Fruit fly (Drosophila melanogaster) whole organism, embryonic: Measurements from ENCODE around the gene cno.

ENCODE experiments used
- Atf6 ChIP-seq: fragments of 200-800 bp; sonication (Bioruptor generic); IDR thresholded peaks from 2 replicates; pipeline ENCODE4 v1.3.6; 2022; ENCODE audit warnings: missing biosample characterization, missing genetic modification characterization
- CG10565 ChIP-seq: fragments of 200-800 bp; sonication (Bioruptor generic); optimal IDR thresholded peaks from 3 replicates; lab custom pipeline; 2016; ENCODE audit warnings: missing biosample characterization, mild to moderate bottlenecking, missing genetic modification characterization
- CG12769 ChIP-seq: fragments of 200-800 bp; sonication (Bioruptor generic); optimal IDR thresholded peaks from 2 replicates; lab custom pipeline; 2019; ENCODE audit warnings: missing biosample characterization, mild to moderate bottlenecking, missing genetic modification characterization, moderate library complexity
- CG13424 ChIP-seq: fragments of 200-800 bp; sonication (Bioruptor generic); optimal IDR thresholded peaks from 2 replicates; lab custom pipeline; 2019; ENCODE audit warnings: missing biosample characterization, mild to moderate bottlenecking, missing genetic modification characterization, moderate library complexity
- CG2199 ChIP-seq: fragments of 200-800 bp; sonication (Bioruptor generic); IDR thresholded peaks from 3 replicates; pipeline ENCODE4 v1.3.6; 2022; ENCODE audit warnings: missing biosample characterization, missing genetic modification characterization
- CG3281 ChIP-seq: fragments of 200-800 bp; sonication (Bioruptor generic); optimal IDR thresholded peaks from 3 replicates; lab custom pipeline; 2017; ENCODE audit warnings: missing biosample characterization, mild to moderate bottlenecking, missing genetic modification characterization
- CG4424 ChIP-seq: fragments of 200-800 bp; sonication (Bioruptor generic); optimal IDR thresholded peaks from 3 replicates; lab custom pipeline; 2016; ENCODE audit warnings: missing biosample characterization, missing genetic modification characterization
- CG4617 ChIP-seq: fragments of 200-800 bp; sonication (Bioruptor generic); optimal IDR thresholded peaks from 3 replicates; lab custom pipeline; 2016; ENCODE audit warnings: missing biosample characterization, missing genetic modification characterization, borderline replicate concordance
- CG4854 ChIP-seq: fragments of 200-800 bp; sonication (Bioruptor generic); optimal IDR thresholded peaks from 2 replicates; lab custom pipeline; 2016; ENCODE audit warnings: missing biosample characterization, missing genetic modification characterization, inconsistent platforms
- CG5245 ChIP-seq: fragments of 200-800 bp; sonication (Bioruptor generic); optimal IDR thresholded peaks from 3 replicates; lab custom pipeline; 2016; ENCODE audit warnings: missing biosample characterization, missing genetic modification characterization
- CG6175 ChIP-seq: fragments of 200-800 bp; sonication (Bioruptor generic); IDR thresholded peaks from 3 replicates; pipeline ENCODE4 v1.3.6; 2022; ENCODE audit warnings: missing biosample characterization, missing genetic modification characterization
- CG6791 ChIP-seq: fragments of 200-800 bp; sonication (Bioruptor generic); IDR thresholded peaks from 3 replicates; pipeline ENCODE4 v1.3.6; 2022; ENCODE audit warnings: missing biosample characterization, missing genetic modification characterization; ENCODE audit not compliant: partially characterized antibody
- CG7745 ChIP-seq: fragments of 200-800 bp; sonication (Bioruptor generic); optimal IDR thresholded peaks from 2 replicates; lab custom pipeline; 2018; ENCODE audit warnings: missing biosample characterization, mild to moderate bottlenecking, missing genetic modification characterization, moderate library complexity
- CG8089 ChIP-seq: fragments of 200-800 bp; sonication (Bioruptor generic); optimal IDR thresholded peaks from 3 replicates; lab custom pipeline; 2016; ENCODE audit warnings: missing biosample characterization, missing genetic modification characterization
- CG8290 ChIP-seq, 3 experiments: fragments of 200-800 bp; sonication (Bioruptor generic); optimal IDR thresholded peaks; 2 replicates each; lab custom pipeline; 2016 to 2019; ENCODE audit warnings: missing biosample characterization in 3 of 3, missing genetic modification characterization in 3 of 3, mild to moderate bottlenecking in 2 of 3, moderate library complexity in 1 of 3
- CTCF ChIP-seq: fragments of 200-800 bp; sonication (Bioruptor generic); optimal IDR thresholded peaks from 2 replicates; lab custom pipeline; 2017; ENCODE audit warnings: missing biosample characterization, mild to moderate bottlenecking, missing genetic modification characterization, moderate library complexity
- ERR ChIP-seq: fragments of 200-800 bp; sonication (Bioruptor generic); optimal IDR thresholded peaks from 2 replicates; lab custom pipeline; 2016; ENCODE audit warnings: missing biosample characterization, missing genetic modification characterization
- Eip74EF ChIP-seq, 2 experiments: fragments of 200-800 bp in 1 of 2; fragments of >200 bp in 1 of 2; sonication (Bioruptor generic) in 1 of 2; optimal IDR thresholded peaks; 2 replicates each; lab custom pipeline; 2017 to 2019; ENCODE audit warnings: missing biosample characterization in 2 of 2, missing genetic modification characterization in 2 of 2, mild to moderate bottlenecking in 1 of 2, moderate library complexity in 1 of 2
- Ets65A ChIP-seq: fragments of 200-800 bp; sonication (Bioruptor generic); peaks from one replicate; lab custom pipeline; 2016; ENCODE audit warnings: missing biosample characterization, missing genetic modification characterization
- HmgZ ChIP-seq: fragments of 200-800 bp; sonication (Bioruptor generic); optimal IDR thresholded peaks from 2 replicates; lab custom pipeline; 2018; ENCODE audit warnings: missing biosample characterization, mild to moderate bottlenecking, missing genetic modification characterization
- Jarid2 ChIP-seq: fragments of 200-800 bp; sonication (Bioruptor generic); optimal IDR thresholded peaks from 3 replicates; lab custom pipeline; 2017; ENCODE audit warnings: mild to moderate bottlenecking, missing biosample characterization, missing genetic modification reagents, missing genetic modification characterization
- MTF-1 ChIP-seq: fragments of 200-800 bp; sonication (Bioruptor generic); optimal IDR thresholded peaks from 2 replicates; lab custom pipeline; 2018; ENCODE audit warnings: missing biosample characterization, mild to moderate bottlenecking, missing genetic modification characterization, borderline replicate concordance
- Med ChIP-seq: fragments of 200-800 bp; sonication (Bioruptor generic); peaks from one replicate; lab custom pipeline; 2016; ENCODE audit warnings: missing biosample characterization, missing genetic modification characterization, mild to moderate bottlenecking, inconsistent platforms, moderate library complexity
- Nf-YC ChIP-seq: fragments of 200-800 bp; optimal IDR thresholded peaks from 3 replicates; lab custom pipeline; 2019; ENCODE audit warnings: missing biosample characterization, mild to moderate bottlenecking, missing genetic modification characterization, moderate library complexity
- Opbp ChIP-seq: fragments of 200-800 bp; sonication (Bioruptor generic); IDR thresholded peaks from 3 replicates; pipeline ENCODE4 v1.3.6; 2022; ENCODE audit warnings: missing biosample characterization, missing genetic modification characterization; ENCODE audit not compliant: partially characterized antibody
- Pdp1 ChIP-seq, 2 experiments: fragments of 200-800 bp; sonication (Bioruptor generic); optimal IDR thresholded peaks; 3 replicates each; lab custom pipeline; 2016; ENCODE audit warnings: missing biosample characterization in 2 of 2, missing genetic modification characterization in 2 of 2, mild to moderate bottlenecking in 1 of 2, moderate library complexity in 1 of 2
- Sin3A ChIP-seq: fragments of >200 bp; optimal IDR thresholded peaks from 2 replicates; lab custom pipeline; 2018
- Sry-δ ChIP-seq: fragments of 200-800 bp; sonication (Bioruptor generic); optimal IDR thresholded peaks from 2 replicates; lab custom pipeline; 2016; ENCODE audit warnings: missing biosample characterization, missing genetic modification characterization
- Xrp1 ChIP-seq: fragments of 200-800 bp; sonication (Bioruptor generic); IDR thresholded peaks from 2 replicates; pipeline ENCODE4 v1.3.6; 2022; ENCODE audit warnings: missing biosample characterization, missing genetic modification characterization
- bsh ChIP-seq, 2 experiments: fragments of 200-800 bp; sonication (Bioruptor generic); optimal IDR thresholded peaks; 2 replicates each; lab custom pipeline; 2017 to 2018; ENCODE audit warnings: mild to moderate bottlenecking in 2 of 2, missing biosample characterization in 2 of 2, missing genetic modification characterization in 2 of 2, moderate library complexity in 1 of 2
- crc ChIP-seq: fragments of 200-800 bp; sonication (Bioruptor generic); optimal IDR thresholded peaks from 2 replicates; lab custom pipeline; 2016; ENCODE audit warnings: missing biosample characterization, missing genetic modification characterization
- fd3F ChIP-seq: fragments of 200-800 bp; sonication (Bioruptor generic); optimal IDR thresholded peaks from 2 replicates; lab custom pipeline; 2018; ENCODE audit warnings: missing biosample characterization, mild to moderate bottlenecking, missing genetic modification characterization, moderate library complexity
- fd64A ChIP-seq: fragments of 200-800 bp; sonication (Bioruptor generic); optimal IDR thresholded peaks from 3 replicates; lab custom pipeline; 2018; ENCODE audit warnings: missing biosample characterization, mild to moderate bottlenecking, missing genetic modification characterization
- ftz-f1 ChIP-seq: fragments of 200-800 bp; sonication (Bioruptor generic); optimal IDR thresholded peaks from 2 replicates; lab custom pipeline; 2016; ENCODE audit warnings: missing biosample characterization, missing genetic modification characterization
- fu2 ChIP-seq: fragments of 200-800 bp; sonication (Bioruptor generic); optimal IDR thresholded peaks from 2 replicates; lab custom pipeline; 2016; ENCODE audit warnings: missing biosample characterization, missing genetic modification characterization
- h ChIP-seq: fragments of >200 bp; optimal IDR thresholded peaks from 2 replicates; lab custom pipeline; 2017
- hbn ChIP-seq: fragments of 200-800 bp; sonication (Bioruptor generic); IDR thresholded peaks from 2 replicates; pipeline ENCODE4 v1.3.6; 2022; ENCODE audit warnings: missing biosample characterization, missing genetic modification characterization; ENCODE audit not compliant: partially characterized antibody
- kay ChIP-seq: fragments of 200-800 bp; sonication (Bioruptor generic); optimal IDR thresholded peaks from 2 replicates; lab custom pipeline; 2016; ENCODE audit warnings: missing biosample characterization, missing genetic modification characterization
- mld ChIP-seq: fragments of 200-800 bp; sonication (Bioruptor generic); IDR thresholded peaks from 3 replicates; pipeline ENCODE4 v1.3.6; 2022; ENCODE audit warnings: missing biosample characterization, missing genetic modification characterization; ENCODE audit not compliant: partially characterized antibody
- nerfin-2 ChIP-seq: fragments of 200-800 bp; sonication (Bioruptor generic); IDR thresholded peaks from 2 replicates; pipeline ENCODE4 v1.3.6; 2022; ENCODE audit warnings: missing biosample characterization, missing genetic modification characterization; ENCODE audit not compliant: partially characterized antibody
- oc ChIP-seq: fragments of 200-800 bp; sonication (Bioruptor generic); optimal IDR thresholded peaks from 2 replicates; lab custom pipeline; 2018; ENCODE audit warnings: missing biosample characterization, mild to moderate bottlenecking, missing genetic modification characterization, moderate library complexity
- pzg ChIP-seq: fragments of 200-800 bp; sonication (Bioruptor generic); optimal IDR thresholded peaks from 3 replicates; lab custom pipeline; 2018; ENCODE audit warnings: missing biosample characterization, mild to moderate bottlenecking, missing genetic modification characterization, moderate library complexity
- ro ChIP-seq: fragments of 200-800 bp; sonication (Bioruptor generic); IDR thresholded peaks from 2 replicates; pipeline ENCODE4 v1.3.6; 2022; ENCODE audit warnings: missing biosample characterization, missing genetic modification characterization
- sd ChIP-seq: fragments of 200-800 bp; sonication (Bioruptor generic); optimal IDR thresholded peaks from 3 replicates; lab custom pipeline; 2018; ENCODE audit warnings: missing biosample characterization, mild to moderate bottlenecking, missing genetic modification characterization, moderate library complexity
- so ChIP-seq: fragments of 200-800 bp; sonication (Bioruptor generic); IDR thresholded peaks from 3 replicates; pipeline ENCODE4 v1.3.6; 2022; ENCODE audit warnings: missing biosample characterization, missing genetic modification characterization
- tx ChIP-seq: fragments of 200-800 bp; sonication (Bioruptor generic); optimal IDR thresholded peaks from 2 replicates; lab custom pipeline; 2016; ENCODE audit warnings: missing biosample characterization, missing genetic modification characterization
- vvl ChIP-seq: fragments of 200-800 bp; sonication (Bioruptor generic); IDR thresholded peaks from 2 replicates; pipeline ENCODE4 v1.3.6; 2022; ENCODE audit warnings: missing biosample characterization, missing genetic modification characterization
- zfh1 ChIP-seq: fragments of 200-800 bp; sonication (Bioruptor generic); IDR thresholded peaks from 3 replicates; pipeline ENCODE4 v1.3.6; 2022; ENCODE audit warnings: missing biosample characterization, missing genetic modification characterization

The cno gene

DNA sequence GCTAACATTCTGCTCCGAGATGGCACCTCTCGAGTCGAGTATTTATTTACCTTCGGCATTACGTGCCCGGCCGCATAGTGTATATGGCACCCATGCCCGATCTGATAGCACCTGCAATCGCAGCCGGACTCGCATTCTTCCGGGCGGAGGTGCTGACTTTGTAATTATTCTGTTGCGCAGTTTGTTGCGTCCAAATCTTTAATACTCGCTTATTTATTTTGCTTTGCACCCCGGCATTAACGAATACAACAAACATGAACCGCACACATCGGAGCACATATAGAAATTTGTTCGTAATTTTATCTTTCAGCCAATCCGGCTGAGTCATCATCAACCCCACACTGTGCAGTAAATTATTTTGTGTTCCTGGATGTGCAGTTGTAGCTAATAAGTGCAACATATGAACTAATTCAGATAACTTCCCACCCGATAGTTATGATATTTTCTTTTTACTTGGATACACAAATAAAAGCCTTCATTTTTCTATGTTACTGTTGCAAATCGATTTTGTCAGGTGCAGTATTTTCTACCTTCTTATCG is 44.8 kb upstream of the cno start:
- TF ChIP-seq CG6175 (GFP tag; lab: Robert Waterston, UW) (no peak), sd (tag; lab: Kevin White, UChicago) (peak; percentile 5), Ets65A (GFP tag; lab: Kevin White, UChicago) (peak; percentile 19), fd3F (GFP tag; lab: Kevin White, UChicago) (no peak), Pdp1 (GFP tag; optimal IDR thresholded peaks at IDR 0.05; lab: Kevin White, UChicago) (peak in 1 of 2 experiments; percentile 5), so (GFP tag; lab: Robert Waterston, UW) (0 out of 3 replicates have a peak, but pooled peaks have one; percentile 15), Xrp1 (GFP tag; lab: Robert Waterston, UW) (0 out of 2 replicates have a peak, but pooled peaks have one; percentile 6), CG2199 (GFP tag; lab: Robert Waterston, UW) (peak; percentile 41; the same call in 1 of the 3 replicates)
- TF ChIP-seq, all 482 proteins: peak for 6

DNA sequence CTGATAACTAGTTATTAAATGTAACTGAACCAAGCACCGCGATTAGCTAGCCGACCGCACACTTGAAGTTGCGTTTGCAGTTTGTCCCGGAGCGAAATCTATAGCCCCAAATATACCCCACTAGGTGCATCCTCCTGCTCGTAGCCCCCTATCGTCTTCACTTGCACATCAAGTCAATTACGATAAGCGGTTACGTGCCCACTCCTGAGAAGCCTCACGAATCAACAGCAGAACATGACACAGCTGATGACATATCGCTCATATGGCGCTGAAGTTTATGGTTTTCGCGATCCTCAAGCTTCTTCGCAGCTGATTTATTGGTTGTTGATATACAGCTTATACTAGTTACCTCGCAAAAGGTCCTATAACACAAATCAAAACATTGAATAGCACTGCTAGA is 44.0 kb upstream of the cno start:
- TF ChIP-seq CG6175 (GFP tag; lab: Robert Waterston, UW): no peak
- no peak for TF ChIP-seq ro (GFP tag; lab: Robert Waterston, UW)
- peak; percentile 40 for TF ChIP-seq Med (GFP tag; lab: Kevin White, UChicago)
- no peak for TF ChIP-seq crc
- no peak for TF ChIP-seq CG4424

dm6 chr3R:5257147-5257487 is 39.9 kb upstream of the cno start:
- TF ChIP-seq ERR (peak; percentile 11), mld (GFP tag; lab: Robert Waterston, UW) (no peak), ftz-f1 (GFP tag; lab: Kevin White, UChicago) (no peak), tx (GFP tag; lab: Kevin White, UChicago) (no peak), CG7745 (tag; lab: Kevin White, UChicago) (no peak), Jarid2 (GFP tag; lab: Kevin White, UChicago) (no peak), CG10565 (GFP tag; lab: Kevin White, UChicago) (no peak), CG4617 (GFP tag; lab: Kevin White, UChicago) (peak; percentile 20), pzg (GFP tag; lab: Kevin White, UChicago) (no peak), CG6791 (no peak), h (lab: Kevin White, UChicago) (no peak), fu2 (GFP tag; lab: Kevin White, UChicago) (no peak), Opbp (GFP tag; lab: Robert Waterston, UW) (no peak), so (GFP tag; lab: Robert Waterston, UW) (no peak), CTCF (GFP tag; lab: Kevin White, UChicago) (no peak), bsh (GFP tag; optimal IDR thresholded peaks at IDR 0.05; lab: Kevin White, UChicago) (no peak), hbn (GFP tag; lab: Robert Waterston, UW) (no peak), CG13424 (tag; lab: Kevin White, UChicago) (no peak), CG4854 (GFP tag; lab: Kevin White, UChicago) (no peak), HmgZ (tag; lab: Kevin White, UChicago) (no peak), Sry-δ (no peak), MTF-1 (no peak), Eip74EF (GFP tag; optimal IDR thresholded peaks at IDR 0.05; lab: Kevin White, UChicago) (no peak), kay (GFP tag; lab: Kevin White, UChicago) (no peak), CG12769 (tag; lab: Kevin White, UChicago) (no peak), oc (tag; lab: Kevin White, UChicago) (no peak), Sin3A (lab: Kevin White, UChicago) (no peak), vvl (GFP tag; lab: Robert Waterston, UW) (no peak), nerfin-2 (no peak), fd64A (GFP tag; lab: Kevin White, UChicago) (no peak), CG3281 (GFP tag; lab: Kevin White, UChicago) (no peak), CG8089 (GFP tag; lab: Kevin White, UChicago) (no peak), Atf6 (GFP tag; lab: Robert Waterston, UW) (no peak), CG5245 (GFP tag; lab: Kevin White, UChicago) (no peak), CG8290 (GFP tag; optimal IDR thresholded peaks at IDR 0.05; lab: Kevin White, UChicago) (no peak), CG8290 (tag; optimal IDR thresholded peaks at IDR 0.05; lab: Kevin White, UChicago) (no peak), zfh1 (GFP tag; lab: Robert Waterston, UW) (no peak), Nf-YC (tag; lab: Kevin White, UChicago) (no peak)
